Fruit fly (Drosophila melanogaster) whole organism, prepupa: ENCODE results near the gene CG32295.
A peak's percentile ranks its signal among the peaks of the same experiment; 100 is the strongest.

ENCODE experiments used
- CG11294 ChIP-seq: fragments of 200-800 bp; sonication (Bioruptor generic); IDR thresholded peaks from 2 replicates; pipeline ENCODE4 v1.3.6; 2022; ENCODE audit warnings: missing biosample characterization, missing genetic modification characterization
- CG11762 ChIP-seq: fragments of 200-800 bp; sonication (Bioruptor generic); optimal IDR thresholded peaks from 3 replicates; lab custom pipeline; 2016; ENCODE audit warnings: missing biosample characterization, missing genetic modification characterization; ENCODE audit not compliant: insufficient read depth
- CG15336 ChIP-seq: fragments of 200-800 bp; sonication (Bioruptor generic); IDR thresholded peaks from 2 replicates; pipeline ENCODE4 v1.3.6; 2022; ENCODE audit warnings: missing biosample characterization, missing genetic modification characterization
- CG1621 ChIP-seq: fragments of 200-800 bp; sonication (Bioruptor generic); optimal IDR thresholded peaks from 3 replicates; lab custom pipeline; 2018; ENCODE audit warnings: missing biosample characterization, mild to moderate bottlenecking, missing genetic modification characterization
- CG16779 ChIP-seq: fragments of 200-800 bp; sonication (Bioruptor generic); optimal IDR thresholded peaks from 3 replicates; lab custom pipeline; 2017; ENCODE audit warnings: missing biosample characterization, mild to moderate bottlenecking, missing genetic modification characterization
- CG3032 ChIP-seq: fragments of 200-800 bp; optimal IDR thresholded peaks from 2 replicates; lab custom pipeline; 2019; ENCODE audit warnings: missing biosample characterization, mild to moderate bottlenecking, missing genetic modification characterization, moderate library complexity
- CG31627 ChIP-seq: fragments of 200-800 bp; sonication (Bioruptor generic); optimal IDR thresholded peaks from 3 replicates; lab custom pipeline; 2016; ENCODE audit warnings: missing biosample characterization, missing genetic modification characterization
- CG34406 ChIP-seq: fragments of 200-800 bp; sonication (Bioruptor generic); optimal IDR thresholded peaks from 3 replicates; lab custom pipeline; 2016; ENCODE audit warnings: missing biosample characterization, missing genetic modification characterization
- CG3919 ChIP-seq: fragments of 200-800 bp; sonication (Bioruptor generic); optimal IDR thresholded peaks from 3 replicates; lab custom pipeline; 2016; ENCODE audit warnings: missing biosample characterization, missing genetic modification characterization
- CG4318 ChIP-seq: fragments of 200-800 bp; sonication (Bioruptor generic); optimal IDR thresholded peaks from 3 replicates; lab custom pipeline; 2017; ENCODE audit warnings: missing biosample characterization, mild to moderate bottlenecking, missing genetic modification characterization
- CG7368 ChIP-seq: fragments of 200-800 bp; sonication (Bioruptor generic); optimal IDR thresholded peaks from 3 replicates; lab custom pipeline; 2016; ENCODE audit warnings: missing biosample characterization, missing genetic modification characterization
- CG8319 ChIP-seq: fragments of 200-800 bp; sonication (Bioruptor generic); optimal IDR thresholded peaks from 3 replicates; lab custom pipeline; 2016; ENCODE audit warnings: missing biosample characterization, missing genetic modification characterization
- CG9139 ChIP-seq: fragments of 200-800 bp; sonication (Bioruptor generic); optimal IDR thresholded peaks from 3 replicates; lab custom pipeline; 2017; ENCODE audit warnings: missing biosample characterization, mild to moderate bottlenecking, missing genetic modification characterization
- Eip75B ChIP-seq: fragments of 200-800 bp; sonication (Bioruptor generic); optimal IDR thresholded peaks from 3 replicates; lab custom pipeline; 2016; ENCODE audit warnings: missing biosample characterization, missing genetic modification characterization
- Eip78C ChIP-seq: fragments of 200-800 bp; sonication (Bioruptor generic); peaks from one replicate; lab custom pipeline; 2016; ENCODE audit warnings: missing biosample characterization, missing genetic modification characterization
- Ets21C ChIP-seq: fragments of 200-800 bp; sonication (Bioruptor generic); optimal IDR thresholded peaks from 3 replicates; lab custom pipeline; 2016; ENCODE audit warnings: missing biosample characterization, missing genetic modification characterization
- Ets96B ChIP-seq: fragments of 200-800 bp; optimal IDR thresholded peaks from 2 replicates; lab custom pipeline; 2019; ENCODE audit warnings: missing biosample characterization, mild to moderate bottlenecking, missing genetic modification characterization, moderate library complexity
- Hr38 ChIP-seq: sonication (Bioruptor generic); optimal IDR thresholded peaks from 2 replicates; lab custom pipeline; 2016; ENCODE audit warnings: missing biosample characterization, missing genetic modification characterization
- Hr39 ChIP-seq: fragments of 200-800 bp; sonication (Bioruptor generic); optimal IDR thresholded peaks from 2 replicates; lab custom pipeline; 2016; ENCODE audit warnings: missing biosample characterization, missing genetic modification characterization
- Hr4 ChIP-seq: fragments of 200-800 bp; sonication (Bioruptor generic); optimal IDR thresholded peaks from 3 replicates; lab custom pipeline; 2016; ENCODE audit warnings: missing biosample characterization, missing genetic modification characterization
- OdsH ChIP-seq: fragments of 200-800 bp; sonication (Bioruptor generic); optimal IDR thresholded peaks from 3 replicates; lab custom pipeline; 2016; ENCODE audit warnings: missing biosample characterization, missing genetic modification characterization
- Sox15 ChIP-seq: fragments of 200-800 bp; sonication (Bioruptor generic); optimal IDR thresholded peaks from 3 replicates; lab custom pipeline; 2016; ENCODE audit warnings: missing biosample characterization, missing genetic modification characterization
- acj6 ChIP-seq: fragments of 200-800 bp; sonication (Bioruptor generic); optimal IDR thresholded peaks from 3 replicates; lab custom pipeline; 2016; ENCODE audit warnings: missing biosample characterization, missing genetic modification characterization
- cyc ChIP-seq: fragments of 200-800 bp; sonication (Bioruptor generic); optimal IDR thresholded peaks from 3 replicates; lab custom pipeline; 2016; ENCODE audit warnings: missing biosample characterization, missing genetic modification characterization
- dac ChIP-seq: fragments of 200-800 bp; sonication (Bioruptor generic); optimal IDR thresholded peaks from 2 replicates; lab custom pipeline; 2017; ENCODE audit warnings: missing biosample characterization, mild to moderate bottlenecking, missing genetic modification characterization
- esn ChIP-seq: fragments of 200-800 bp; sonication (Bioruptor generic); optimal IDR thresholded peaks from 2 replicates; lab custom pipeline; 2016; ENCODE audit warnings: missing biosample characterization, mild to moderate bottlenecking, missing genetic modification characterization, moderate library complexity
- fd59A ChIP-seq: fragments of 200-800 bp; sonication (Bioruptor generic); optimal IDR thresholded peaks from 2 replicates; lab custom pipeline; 2017; ENCODE audit warnings: missing biosample characterization, mild to moderate bottlenecking, missing genetic modification characterization, missing genetic modification reagents
- ss ChIP-seq, 2 experiments: fragments of 200-800 bp; sonication (Bioruptor generic); optimal IDR thresholded peaks; 2 replicates in 1 of 2; 3 replicates in 1 of 2; lab custom pipeline; 2017 to 2018; ENCODE audit warnings: mild to moderate bottlenecking in 2 of 2, missing biosample characterization in 2 of 2, missing genetic modification characterization in 2 of 2, moderate library complexity in 1 of 2
- topi ChIP-seq: fragments of 200-800 bp; sonication (Bioruptor generic); optimal IDR thresholded peaks from 3 replicates; lab custom pipeline; 2016; ENCODE audit warnings: missing biosample characterization, missing genetic modification characterization
- vri ChIP-seq: fragments of 200-800 bp; sonication (Bioruptor generic); optimal IDR thresholded peaks from 3 replicates; lab custom pipeline; 2016; ENCODE audit warnings: missing biosample characterization, mild to moderate bottlenecking, missing genetic modification characterization

CG32295 gene

DNA sequence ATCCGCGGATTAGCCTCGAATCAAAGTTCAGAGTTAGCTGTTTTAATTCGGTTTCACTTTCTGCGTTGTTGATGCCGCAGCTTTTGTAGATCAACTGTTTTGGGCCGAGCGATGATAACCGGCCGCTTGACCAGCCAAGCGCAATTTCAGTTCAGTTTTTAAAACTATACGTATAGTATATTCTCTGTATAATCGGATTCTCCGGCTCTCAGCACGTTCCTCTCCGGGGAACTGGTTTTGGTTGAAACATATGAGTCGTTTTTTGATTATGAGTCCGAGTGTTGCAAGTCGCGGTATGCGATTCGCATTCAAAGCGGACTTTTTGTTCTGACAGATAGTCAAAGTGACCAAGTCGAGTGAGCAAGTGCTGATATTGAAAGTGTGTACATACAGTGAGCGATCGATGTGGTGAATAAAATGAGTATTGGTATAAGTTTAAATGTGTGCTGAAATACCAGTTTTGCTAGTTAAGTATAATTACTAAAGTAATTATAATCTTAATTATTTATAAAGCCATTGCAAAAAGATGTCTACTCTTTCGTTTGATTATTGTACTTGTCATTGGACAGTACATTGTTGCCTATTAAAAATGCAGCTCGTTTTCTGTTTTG, 48.3 kb downstream of the CG32295 start, which contains the start of gene Cyp4d20 (continued):
- peak; percentile 67 for TF ChIP-seq CG11294
- no peak for TF ChIP-seq Hr38 (GFP tag; lab: Kevin White, UChicago)
- peak; percentile 72 for TF ChIP-seq Eip78C
- TF ChIP-seq Ets21C (GFP tag; lab: Kevin White, UChicago), result no peak
- no peak for TF ChIP-seq CG16779
- TF ChIP-seq vri (GFP tag; lab: Kevin White, UChicago), result no peak
- TF ChIP-seq CG4318 (GFP tag; lab: Kevin White, UChicago), result no peak
- TF ChIP-seq CG34406 (GFP tag; lab: Kevin White, UChicago), result no peak
- no peak for TF ChIP-seq ss (GFP tag; optimal IDR thresholded peaks at IDR 0.05; lab: Kevin White, UChicago)
- TF ChIP-seq cyc (GFP tag; lab: Kevin White, UChicago), result no peak
- no peak for TF ChIP-seq CG7368 (GFP tag; lab: Kevin White, UChicago)
- no peak for TF ChIP-seq esn (GFP tag; lab: Kevin White, UChicago)
- no peak for TF ChIP-seq CG11762 (GFP tag; lab: Kevin White, UChicago)
- TF ChIP-seq topi, result no peak
- TF ChIP-seq Sox15 (GFP tag; lab: Kevin White, UChicago), result no peak
- TF ChIP-seq Ets96B (tag; lab: Kevin White, UChicago), result peak; percentile 49
- peak; percentile 41; the same call in 1 of the 2 replicates for TF ChIP-seq CG15336
- TF ChIP-seq Hr4, result no peak
- TF ChIP-seq dac (GFP tag; lab: Kevin White, UChicago), result no peak
- TF ChIP-seq CG31627 (GFP tag; lab: Kevin White, UChicago), result no peak
- no peak for TF ChIP-seq CG3032
- no peak for TF ChIP-seq CG9139
- TF ChIP-seq CG8319 (GFP tag; lab: Kevin White, UChicago), result no peak
- no peak for TF ChIP-seq OdsH (GFP tag; lab: Kevin White, UChicago)
- no peak for TF ChIP-seq fd59A (GFP tag; lab: Kevin White, UChicago)

DNA sequence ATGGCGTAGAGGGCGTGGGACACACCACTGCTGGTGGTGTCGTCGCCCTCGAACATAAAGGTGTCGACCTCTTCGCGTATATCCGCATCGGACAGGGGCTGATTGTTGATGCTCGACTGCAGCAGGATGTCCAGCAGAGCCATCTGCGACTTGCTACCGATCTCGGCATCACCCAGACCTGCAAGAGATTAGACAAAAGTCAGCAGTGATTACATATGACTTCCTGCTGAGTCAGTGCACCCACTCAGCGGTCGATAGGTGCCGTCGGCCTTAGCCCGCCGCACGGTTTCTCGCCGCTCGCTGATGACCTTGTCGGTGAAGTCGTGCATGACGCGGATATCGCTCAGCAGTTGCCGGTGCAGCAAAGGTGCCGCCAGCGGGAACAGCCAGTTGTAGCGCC, 49.8 kb downstream of the CG32295 start:
- TF ChIP-seq CG16779, result no peak
- no peak for TF ChIP-seq Hr39 (GFP tag; lab: Kevin White, UChicago)
- TF ChIP-seq CG3919 (GFP tag; lab: Kevin White, UChicago), result no peak
- TF ChIP-seq CG1621 (tag; lab: Kevin White, UChicago), result no peak
- no peak for TF ChIP-seq acj6 (GFP tag; lab: Kevin White, UChicago)
- no peak for TF ChIP-seq Eip75B
